Fruit fly (Drosophila melanogaster) whole organism, embryonic: ENCODE results near the gene CG14352.

Source experiments
- Asciz ChIP-seq: fragments of 200-800 bp; sonication (Bioruptor generic); optimal IDR thresholded peaks from 2 replicates; lab custom pipeline; 2017; ENCODE audit warnings: missing biosample characterization, mild to moderate bottlenecking, missing genetic modification characterization, missing genetic modification reagents
- CG10431 ChIP-seq: fragments of 200-800 bp; sonication (Bioruptor generic); optimal IDR thresholded peaks from 3 replicates; lab custom pipeline; 2018; ENCODE audit warnings: missing biosample characterization, mild to moderate bottlenecking, missing genetic modification characterization
- CG11247 ChIP-seq: fragments of 200-800 bp; sonication (Bioruptor generic); IDR thresholded peaks from 2 replicates; pipeline ENCODE4 v1.3.6; 2022; ENCODE audit warnings: missing biosample characterization, missing genetic modification characterization
- CG12155 ChIP-seq: fragments of 200-800 bp; sonication (Bioruptor generic); optimal IDR thresholded peaks from 3 replicates; lab custom pipeline; 2016; ENCODE audit warnings: missing biosample characterization, missing genetic modification characterization
- CG14014 ChIP-seq: fragments of 200-800 bp; sonication (Bioruptor generic); IDR thresholded peaks from 2 replicates; pipeline ENCODE4 v1.3.6; 2022; ENCODE audit warnings: missing biosample characterization, missing genetic modification characterization
- CG16813 ChIP-seq: fragments of 200-800 bp; sonication (Bioruptor generic); IDR thresholded peaks from 3 replicates; pipeline ENCODE4 v1.3.6; 2022; ENCODE audit warnings: missing biosample characterization, missing genetic modification characterization; ENCODE audit not compliant: partially characterized antibody
- CG17328 ChIP-seq: fragments of 200-800 bp; sonication (Bioruptor generic); IDR thresholded peaks from 2 replicates; pipeline ENCODE4 v1.3.6; 2022; ENCODE audit warnings: missing biosample characterization, missing genetic modification characterization
- CG17612 ChIP-seq: fragments of 200-800 bp; sonication (Bioruptor generic); IDR thresholded peaks from 2 replicates; pipeline ENCODE4 v1.3.6; 2022; ENCODE audit warnings: missing biosample characterization, missing genetic modification characterization
- CG30431 ChIP-seq: fragments of 200-800 bp; sonication (Bioruptor generic); optimal IDR thresholded peaks from 2 replicates; lab custom pipeline; 2017; ENCODE audit warnings: missing biosample characterization, missing genetic modification characterization
- CG31365 ChIP-seq: fragments of 200-800 bp; sonication (Bioruptor generic); optimal IDR thresholded peaks from 2 replicates; lab custom pipeline; 2018; ENCODE audit warnings: missing biosample characterization, mild to moderate bottlenecking, missing genetic modification characterization
- CG3281 ChIP-seq: fragments of 200-800 bp; sonication (Bioruptor generic); optimal IDR thresholded peaks from 3 replicates; lab custom pipeline; 2017; ENCODE audit warnings: missing biosample characterization, mild to moderate bottlenecking, missing genetic modification characterization
- CG34376 ChIP-seq: fragments of 200-800 bp; sonication (Bioruptor generic); optimal IDR thresholded peaks from 2 replicates; lab custom pipeline; 2018; ENCODE audit warnings: missing biosample characterization, mild to moderate bottlenecking, missing genetic modification characterization
- CG7357 ChIP-seq: fragments of 200-800 bp; sonication (Bioruptor generic); IDR thresholded peaks from 3 replicates; pipeline ENCODE4 v1.3.6; 2022; ENCODE audit warnings: missing biosample characterization, missing genetic modification characterization
- CG8290 ChIP-seq, 3 experiments: fragments of 200-800 bp; sonication (Bioruptor generic); optimal IDR thresholded peaks; 2 replicates each; lab custom pipeline; 2016 to 2019; ENCODE audit warnings: missing biosample characterization in 3 of 3, missing genetic modification characterization in 3 of 3, mild to moderate bottlenecking in 2 of 3, moderate library complexity in 1 of 3
- CG8388 ChIP-seq: fragments of 200-800 bp; sonication (Bioruptor generic); optimal IDR thresholded peaks from 2 replicates; lab custom pipeline; 2019; ENCODE audit warnings: missing biosample characterization, mild to moderate bottlenecking, missing genetic modification characterization, moderate library complexity
- CG9609 ChIP-seq: fragments of 200-800 bp; sonication (Bioruptor generic); optimal IDR thresholded peaks from 3 replicates; lab custom pipeline; 2016; ENCODE audit warnings: missing biosample characterization, missing genetic modification characterization
- Dp ChIP-seq: fragments of 200-800 bp; sonication (Bioruptor generic); optimal IDR thresholded peaks from 2 replicates; lab custom pipeline; 2018; ENCODE audit warnings: missing biosample characterization, mild to moderate bottlenecking, missing genetic modification characterization, moderate library complexity
- HHEX ChIP-seq: fragments of 200-800 bp; sonication (Bioruptor generic); optimal IDR thresholded peaks from 3 replicates; lab custom pipeline; 2017; ENCODE audit warnings: missing biosample characterization, mild to moderate bottlenecking, missing genetic modification characterization, missing genetic modification reagents
- HLHmδ ChIP-seq: fragments of 200-800 bp; sonication (Bioruptor generic); optimal IDR thresholded peaks from 2 replicates; lab custom pipeline; 2018; ENCODE audit warnings: missing biosample characterization, mild to moderate bottlenecking, missing genetic modification characterization, moderate library complexity
- Hey ChIP-seq: fragments of 200-800 bp; sonication (Bioruptor generic); optimal IDR thresholded peaks from 3 replicates; lab custom pipeline; 2018; ENCODE audit warnings: missing biosample characterization, mild to moderate bottlenecking, missing genetic modification characterization
- Hr39 ChIP-seq: fragments of >200 bp; optimal IDR thresholded peaks from 2 replicates; lab custom pipeline; 2017
- Max ChIP-seq: fragments of 200-800 bp; sonication (Bioruptor generic); optimal IDR thresholded peaks from 2 replicates; lab custom pipeline; 2016; ENCODE audit warnings: missing biosample characterization, mild to moderate bottlenecking, missing genetic modification characterization
- Med ChIP-seq: fragments of 200-800 bp; sonication (Bioruptor generic); peaks from one replicate; lab custom pipeline; 2016; ENCODE audit warnings: missing biosample characterization, missing genetic modification characterization, mild to moderate bottlenecking, inconsistent platforms, moderate library complexity
- Mrtf ChIP-seq: fragments of 200-800 bp; sonication (Bioruptor generic); IDR thresholded peaks from 3 replicates; pipeline ENCODE4 v1.3.6; 2022; ENCODE audit warnings: missing biosample characterization, missing genetic modification characterization
- NfI ChIP-seq: fragments of 200-800 bp; sonication (Bioruptor generic); optimal IDR thresholded peaks from 3 replicates; lab custom pipeline; 2018; ENCODE audit warnings: missing biosample characterization, mild to moderate bottlenecking, missing genetic modification characterization, moderate library complexity
- Opbp ChIP-seq: fragments of 200-800 bp; sonication (Bioruptor generic); IDR thresholded peaks from 3 replicates; pipeline ENCODE4 v1.3.6; 2022; ENCODE audit warnings: missing biosample characterization, missing genetic modification characterization; ENCODE audit not compliant: partially characterized antibody
- Vsx1 ChIP-seq: fragments of 200-800 bp; sonication (Bioruptor generic); optimal IDR thresholded peaks from 2 replicates; lab custom pipeline; 2017; ENCODE audit warnings: missing biosample characterization, mild to moderate bottlenecking, missing genetic modification characterization, missing genetic modification reagents
- aop ChIP-seq: fragments of 200-800 bp; sonication (Bioruptor generic); IDR thresholded peaks from 2 replicates; pipeline ENCODE4 v1.3.6; 2022; ENCODE audit warnings: missing biosample characterization, missing genetic modification characterization
- chif ChIP-seq, 2 experiments: fragments of 200-800 bp; sonication (Bioruptor generic); optimal IDR thresholded peaks; 3 replicates each; lab custom pipeline; 2016; ENCODE audit warnings: missing biosample characterization in 2 of 2, missing genetic modification characterization in 2 of 2
- crol ChIP-seq: fragments of 200-800 bp; sonication (Bioruptor generic); IDR thresholded peaks from 2 replicates; pipeline ENCODE4 v1.3.6; 2022; ENCODE audit warnings: missing biosample characterization, missing genetic modification characterization
- dan ChIP-seq: fragments of 200-800 bp; sonication (Bioruptor generic); IDR thresholded peaks from 2 replicates; pipeline ENCODE4 v1.3.6; 2022; ENCODE audit warnings: missing biosample characterization, missing genetic modification characterization
- dmrt11E ChIP-seq: fragments of 200-800 bp; sonication (Bioruptor generic); optimal IDR thresholded peaks from 3 replicates; lab custom pipeline; 2018; ENCODE audit warnings: missing biosample characterization, mild to moderate bottlenecking, missing genetic modification characterization, moderate library complexity
- fd3F ChIP-seq: fragments of 200-800 bp; sonication (Bioruptor generic); optimal IDR thresholded peaks from 2 replicates; lab custom pipeline; 2018; ENCODE audit warnings: missing biosample characterization, mild to moderate bottlenecking, missing genetic modification characterization, moderate library complexity
- gce ChIP-seq: fragments of 200-800 bp; sonication (Bioruptor generic); IDR thresholded peaks from 3 replicates; pipeline ENCODE4 v1.3.6; 2022; ENCODE audit warnings: missing biosample characterization, missing genetic modification characterization
- gcm2 ChIP-seq: fragments of 200-800 bp; sonication (Bioruptor generic); optimal IDR thresholded peaks from 2 replicates; lab custom pipeline; 2016; ENCODE audit warnings: missing biosample characterization, missing genetic modification characterization
- gsb ChIP-seq: fragments of 200-800 bp; sonication (Bioruptor generic); IDR thresholded peaks from 2 replicates; pipeline ENCODE4 v1.3.6; 2022; ENCODE audit warnings: missing biosample characterization, missing genetic modification characterization
- gt ChIP-seq: fragments of 200-800 bp; sonication (Bioruptor generic); IDR thresholded peaks from 2 replicates; pipeline ENCODE4 v1.3.6; 2022; ENCODE audit warnings: missing biosample characterization, missing genetic modification characterization
- klu ChIP-seq: fragments of 200-800 bp; sonication (Bioruptor generic); IDR thresholded peaks from 2 replicates; pipeline ENCODE4 v1.3.6; 2022; ENCODE audit warnings: missing biosample characterization, missing genetic modification characterization
- lilli ChIP-seq: fragments of 200-800 bp; sonication (Bioruptor generic); optimal IDR thresholded peaks from 3 replicates; lab custom pipeline; 2016; ENCODE audit warnings: missing biosample characterization, missing genetic modification characterization
- mirr ChIP-seq: fragments of 200-800 bp; sonication (Bioruptor generic); optimal IDR thresholded peaks from 3 replicates; lab custom pipeline; 2018; ENCODE audit warnings: missing biosample characterization, mild to moderate bottlenecking, missing genetic modification characterization
- nerfin-1 ChIP-seq: fragments of 200-800 bp; sonication (Bioruptor generic); optimal IDR thresholded peaks from 3 replicates; lab custom pipeline; 2019; ENCODE audit warnings: missing biosample characterization, mild to moderate bottlenecking, missing genetic modification characterization, moderate library complexity
- p53 ChIP-seq: fragments of 200-800 bp; sonication (Bioruptor generic); optimal IDR thresholded peaks from 2 replicates; lab custom pipeline; 2016; ENCODE audit warnings: missing biosample characterization, missing genetic modification characterization
- slou ChIP-seq: fragments of 200-800 bp; sonication (Bioruptor generic); optimal IDR thresholded peaks from 3 replicates; lab custom pipeline; 2016; ENCODE audit warnings: missing biosample characterization, missing genetic modification characterization
- sqz ChIP-seq: fragments of 200-800 bp; sonication (Bioruptor generic); optimal IDR thresholded peaks from 3 replicates; lab custom pipeline; 2018; ENCODE audit warnings: missing biosample characterization, mild to moderate bottlenecking, missing genetic modification characterization
- stwl ChIP-seq: fragments of 200-800 bp; sonication (Bioruptor generic); optimal IDR thresholded peaks from 3 replicates; lab custom pipeline; 2018; ENCODE audit warnings: missing biosample characterization, mild to moderate bottlenecking, missing genetic modification characterization, moderate library complexity
- tap ChIP-seq: fragments of 200-800 bp; optimal IDR thresholded peaks from 3 replicates; lab custom pipeline; 2019; ENCODE audit warnings: missing biosample characterization, mild to moderate bottlenecking, missing genetic modification characterization, moderate library complexity
- tin ChIP-seq: fragments of 200-800 bp; sonication (Bioruptor generic); optimal IDR thresholded peaks from 3 replicates; lab custom pipeline; 2016; ENCODE audit warnings: missing biosample characterization, missing genetic modification characterization
- tna ChIP-seq: fragments of 200-800 bp; sonication (Bioruptor generic); IDR thresholded peaks from 2 replicates; pipeline ENCODE4 v1.3.6; 2022; ENCODE audit warnings: missing biosample characterization, missing genetic modification characterization; ENCODE audit not compliant: partially characterized antibody
- ttk ChIP-seq: fragments of 200-800 bp; sonication (Bioruptor generic); IDR thresholded peaks from 2 replicates; pipeline ENCODE4 v2.1.2; 2022; ENCODE audit warnings: missing biosample characterization, missing genetic modification characterization
- vnd ChIP-seq: fragments of 200-800 bp; sonication (Bioruptor generic); IDR thresholded peaks from 3 replicates; pipeline ENCODE4 v1.3.6; 2022; ENCODE audit warnings: missing biosample characterization, missing genetic modification characterization; ENCODE audit not compliant: partially characterized antibody

The CG14352 gene

dm6 chr2L:1624750-1625149 lies 13.5 kb downstream of the CG14352 start (continued):
- TF ChIP-seq gce (GFP tag; lab: Robert Waterston, UW) (peak; percentile 78; the same call in 1 of the 3 replicates), CG17328 (GFP tag; lab: Robert Waterston, UW) (peak; percentile 85), CG30431 (GFP tag; lab: Kevin White, UChicago) (peak; percentile 34), gt (GFP tag; lab: Robert Waterston, UW) (peak; percentile 34; the same call in 1 of the 2 replicates), dmrt11E (no peak), CG14014 (peak; percentile 90), gsb (GFP tag; lab: Robert Waterston, UW) (peak; percentile 80; the same call in 1 of the 2 replicates), CG17612 (GFP tag; lab: Robert Waterston, UW) (peak; percentile 69; the same call in 1 of the 2 replicates), stwl (tag; lab: Kevin White, UChicago) (no peak), nerfin-1 (tag; lab: Kevin White, UChicago) (peak; percentile 41), HHEX (GFP tag; lab: Kevin White, UChicago) (peak; percentile 78), NfI (peak; percentile 68), tap (peak; percentile 61), vnd (GFP tag; lab: Robert Waterston, UW) (no peak), dan (GFP tag; lab: Robert Waterston, UW) (no peak), CG8388 (GFP tag; lab: Kevin White, UChicago) (peak; percentile 17), Dp (GFP tag; lab: Kevin White, UChicago) (no peak), chif (GFP tag; optimal IDR thresholded peaks at IDR 0.05; lab: Kevin White, UChicago) (peak; percentile 32 to 65), CG31365 (tag; lab: Kevin White, UChicago) (peak; percentile 37), HLHmδ (GFP tag; lab: Kevin White, UChicago) (no peak), CG7357 (GFP tag; lab: Robert Waterston, UW) (peak; percentile 66; the same call in 2 of the 3 replicates), CG9609 (GFP tag; lab: Kevin White, UChicago) (peak; percentile 67), sqz (GFP tag; lab: Kevin White, UChicago) (peak; percentile 1), gcm2 (GFP tag; lab: Kevin White, UChicago) (peak; percentile 44), CG8290 (GFP tag; optimal IDR thresholded peaks at IDR 0.05; lab: Kevin White, UChicago) (no peak), CG8290 (tag; optimal IDR thresholded peaks at IDR 0.05; lab: Kevin White, UChicago) (peak in 1 of 2 experiments; percentile 86), CG11247 (GFP tag; lab: Robert Waterston, UW) (peak; percentile 81), crol (GFP tag; lab: Robert Waterston, UW) (no peak), fd3F (peak; percentile 60), CG34376 (peak; percentile 58), CG3281 (GFP tag; lab: Kevin White, UChicago) (peak; percentile 77), CG16813 (GFP tag; lab: Robert Waterston, UW) (no peak), p53 (GFP tag; lab: Kevin White, UChicago) (no peak), lilli (GFP tag; lab: Kevin White, UChicago) (peak; percentile 79), ttk (GFP tag; lab: Robert Waterston, UW) (peak; percentile 88), CG12155 (peak; percentile 45), Hr39 (lab: Kevin White, UChicago) (no peak), Opbp (no peak), aop (GFP tag; lab: Robert Waterston, UW) (no peak), CG10431 (GFP tag; lab: Kevin White, UChicago) (no peak), Vsx1 (GFP tag; lab: Kevin White, UChicago) (no peak), Mrtf (GFP tag; lab: Robert Waterston, UW) (peak; percentile 88), klu (GFP tag; lab: Robert Waterston, UW) (peak; percentile 70), tin (GFP tag; lab: Kevin White, UChicago) (peak; percentile 55), Max (no peak), Med (peak; percentile 96), Asciz (GFP tag; lab: Kevin White, UChicago) (peak; percentile 49), mirr (peak; percentile 22), slou (GFP tag; lab: Kevin White, UChicago) (peak; percentile 26), tna (no peak), Hey (tag; lab: Kevin White, UChicago) (peak; percentile 48)
